Worm (Caenorhabditis elegans) whole organism, young adult: ENCODE measurements around the gene ndg-4.

Experiments
- B0035.1 ChIP-seq: sonication (generic microtip); optimal IDR thresholded peaks from 2 replicates; lab custom pipeline; 2016; ENCODE audit warnings: missing genetic modification characterization, mild to moderate bottlenecking, missing compliant biosample characterization, missing genotype, missing genetic modification reagents
- B0261.1 ChIP-seq: sonication (generic microtip); optimal IDR thresholded peaks from 2 replicates; lab custom pipeline; 2016; ENCODE audit warnings: mild to moderate bottlenecking, missing genetic modification characterization, moderate library complexity, missing compliant biosample characterization
- C06A6.2 ChIP-seq: fragments of 200-800 bp; sonication (Bioruptor generic); conservative IDR thresholded peaks from 2 replicates; pipeline ENCODE4 v1.3.6; 2022; ENCODE audit warnings: missing genetic modification characterization, missing compliant biosample characterization
- D2030.7 ChIP-seq: fragments of 200-800 bp; sonication (Bioruptor generic); IDR thresholded peaks from 2 replicates; pipeline ENCODE4 v1.3.6; 2022; ENCODE audit warnings: missing genetic modification reagents, missing genetic modification characterization, missing compliant biosample characterization
- F22D6.2 ChIP-seq: sonication (generic microtip); optimal IDR thresholded peaks from 2 replicates; lab custom pipeline; 2016; ENCODE audit warnings: mild to moderate bottlenecking, missing genetic modification characterization, missing compliant biosample characterization
- F33H1.4 ChIP-seq: fragments of 200-800 bp; sonication (Bioruptor generic); IDR thresholded peaks from 2 replicates; pipeline ENCODE4 v1.3.6; 2022; ENCODE audit warnings: missing genetic modification reagents, missing genetic modification characterization, missing compliant biosample characterization
- F39B2.1 ChIP-seq: fragments of 200-800 bp; sonication (Bioruptor generic); IDR thresholded peaks from 2 replicates; pipeline ENCODE4 v1.3.6; 2022; ENCODE audit warnings: missing genetic modification reagents, missing genetic modification characterization, missing compliant biosample characterization
- F49E8.2 ChIP-seq: sonication (generic microtip); optimal IDR thresholded peaks from 3 replicates; lab custom pipeline; 2017; ENCODE audit warnings: missing genetic modification characterization, mild to moderate bottlenecking, missing compliant biosample characterization, antibody characterized with exemption, moderate library complexity; ENCODE audit not compliant: insufficient read depth
- F57A8.1 ChIP-seq: fragments of 200-800 bp; sonication (Bioruptor generic); optimal IDR thresholded peaks from 2 replicates; lab custom pipeline; 2018; ENCODE audit warnings: mild to moderate bottlenecking, missing genetic modification characterization, moderate library complexity, missing compliant biosample characterization
- K12H6.12 ChIP-seq: fragments of 200-800 bp; sonication (Bioruptor generic); optimal IDR thresholded peaks from 2 replicates; lab custom pipeline; 2018; ENCODE audit warnings: mild to moderate bottlenecking, missing genetic modification characterization, missing compliant biosample characterization
- T07F8.4 ChIP-seq: sonication (generic microtip); optimal IDR thresholded peaks from 2 replicates; lab custom pipeline; 2016; ENCODE audit warnings: mild to moderate bottlenecking, missing genetic modification characterization, moderate library complexity, missing compliant biosample characterization
- T26A5.8 ChIP-seq: sonication (generic microtip); optimal IDR thresholded peaks from 2 replicates; lab custom pipeline; 2016; ENCODE audit warnings: missing genetic modification characterization, missing compliant biosample characterization
- Y56A3A.18 ChIP-seq: fragments of 200-800 bp; sonication (Bioruptor generic); IDR thresholded peaks from 2 replicates; pipeline ENCODE4 v1.3.6; 2022; ENCODE audit warnings: missing genetic modification reagents, missing genetic modification characterization, missing compliant biosample characterization
- Y79H2A.3 ChIP-seq: fragments of 200-800 bp; sonication (Bioruptor generic); conservative IDR thresholded peaks from 2 replicates; pipeline ENCODE4 v1.3.6; 2022; ENCODE audit warnings: missing genetic modification reagents, missing genetic modification characterization, missing compliant biosample characterization
- Y95B8A.8 ChIP-seq: fragments of 200-800 bp; sonication (Bioruptor generic); IDR thresholded peaks from 2 replicates; pipeline ENCODE4 v1.3.6; 2022; ENCODE audit warnings: missing genetic modification reagents, missing genetic modification characterization, missing compliant biosample characterization
- aptf-2 ChIP-seq: fragments of 200-800 bp; sonication (Bioruptor generic); conservative IDR thresholded peaks from 2 replicates; pipeline ENCODE4 v1.3.6; 2022; ENCODE audit warnings: missing genetic modification reagents, missing genetic modification characterization, missing compliant biosample characterization
- aptf-3 ChIP-seq: fragments of 200-800 bp; sonication (Bioruptor generic); IDR thresholded peaks from 2 replicates; pipeline ENCODE4 v1.3.6; 2022; ENCODE audit warnings: missing genetic modification characterization, missing compliant biosample characterization
- atf-7 ChIP-seq: sonication (generic microtip); optimal IDR thresholded peaks from 2 replicates; lab custom pipeline; 2017; ENCODE audit warnings: mild to moderate bottlenecking, missing genetic modification characterization, missing compliant biosample characterization
- athp-1 ChIP-seq: sonication (generic microtip); optimal IDR thresholded peaks from 2 replicates; lab custom pipeline; 2017; ENCODE audit warnings: mild to moderate bottlenecking, missing genetic modification characterization, missing compliant biosample characterization
- attf-5 ChIP-seq: fragments of 200-800 bp; sonication (Bioruptor generic); optimal IDR thresholded peaks from 2 replicates; lab custom pipeline; 2018; ENCODE audit warnings: mild to moderate bottlenecking, missing genetic modification characterization, missing compliant biosample characterization
- attf-6 ChIP-seq: fragments of 200-800 bp; sonication (Bioruptor generic); IDR thresholded peaks from 2 replicates; pipeline ENCODE4 v1.3.6; 2022; ENCODE audit warnings: missing genetic modification reagents, missing genetic modification characterization, missing compliant biosample characterization
- cebp-2 ChIP-seq: fragments of 200-800 bp; sonication (Bioruptor generic); IDR thresholded peaks from 2 replicates; pipeline ENCODE4 v1.3.6; 2022; ENCODE audit warnings: missing genetic modification characterization, missing compliant biosample characterization
- ceh-27 ChIP-seq: fragments of 200-800 bp; sonication (Bioruptor generic); optimal IDR thresholded peaks from 2 replicates; lab custom pipeline; 2018; ENCODE audit warnings: mild to moderate bottlenecking, missing genetic modification characterization, moderate library complexity, missing compliant biosample characterization
- ceh-79 ChIP-seq: sonication (generic microtip); optimal IDR thresholded peaks from 2 replicates; lab custom pipeline; 2017; ENCODE audit warnings: mild to moderate bottlenecking, missing genetic modification characterization, missing compliant biosample characterization
- ceh-91 ChIP-seq: fragments of 200-800 bp; sonication (Bioruptor generic); IDR thresholded peaks from 2 replicates; pipeline ENCODE4 v1.3.6; 2022; ENCODE audit warnings: missing genetic modification reagents, missing genetic modification characterization, missing compliant biosample characterization
- chd-7 ChIP-seq: sonication (generic microtip); optimal IDR thresholded peaks from 2 replicates; lab custom pipeline; 2016; ENCODE audit warnings: mild to moderate bottlenecking, missing genetic modification characterization, moderate library complexity, missing compliant biosample characterization
- die-1 ChIP-seq: sonication (generic microtip); optimal IDR thresholded peaks from 2 replicates; lab custom pipeline; 2016; ENCODE audit warnings: missing genotype, mild to moderate bottlenecking, missing genetic modification characterization, missing compliant biosample characterization
- ets-4 ChIP-seq: fragments of 200-800 bp; sonication (Bioruptor generic); optimal IDR thresholded peaks from 2 replicates; lab custom pipeline; 2018; ENCODE audit warnings: mild to moderate bottlenecking, missing genetic modification characterization, missing compliant biosample characterization
- gei-17 ChIP-seq: fragments of 200-800 bp; sonication (Bioruptor generic); optimal IDR thresholded peaks from 2 replicates; lab custom pipeline; 2018; ENCODE audit warnings: mild to moderate bottlenecking, missing genetic modification characterization, missing compliant biosample characterization
- him-1 ChIP-seq: sonication (generic microtip); optimal IDR thresholded peaks from 2 replicates; lab custom pipeline; 2016; ENCODE audit warnings: missing genotype, missing genetic modification reagents, missing genetic modification characterization, missing compliant biosample characterization
- lin-40 ChIP-seq: sonication (generic microtip); optimal IDR thresholded peaks from 2 replicates; lab custom pipeline; 2016; ENCODE audit warnings: missing genetic modification characterization, mild to moderate bottlenecking, missing compliant biosample characterization, missing genotype, missing genetic modification reagents
- mcd-1 ChIP-seq: fragments of 200-800 bp; sonication (Bioruptor generic); IDR thresholded peaks from 2 replicates; pipeline ENCODE4 v1.3.6; 2022; ENCODE audit warnings: missing genetic modification reagents, missing genetic modification characterization, missing compliant biosample characterization
- mel-28 ChIP-seq: sonication (generic microtip); optimal IDR thresholded peaks from 2 replicates; lab custom pipeline; 2016; ENCODE audit warnings: borderline replicate concordance, mild to moderate bottlenecking, missing genetic modification characterization, missing compliant biosample characterization
- nfyb-1 ChIP-seq: fragments of 200-800 bp; sonication (Bioruptor generic); IDR thresholded peaks from 2 replicates; pipeline ENCODE4 v1.3.6; 2022; ENCODE audit warnings: missing genetic modification reagents, missing genetic modification characterization, missing compliant biosample characterization
- nhr-120 ChIP-seq: fragments of 200-800 bp; sonication (Bioruptor generic); IDR thresholded peaks from 2 replicates; pipeline ENCODE4 v1.3.6; 2022; ENCODE audit warnings: missing genetic modification characterization, missing compliant biosample characterization
- pbrm-1 ChIP-seq: fragments of 200-800 bp; sonication (Bioruptor generic); IDR thresholded peaks from 2 replicates; pipeline ENCODE4 v1.3.6; 2022; ENCODE audit warnings: missing genetic modification reagents, missing genetic modification characterization, missing compliant biosample characterization
- rpc-1 ChIP-seq, 2 experiments: fragments of 150-350 bp in 1 of 2; sonication (generic microtip) in 1 of 2; optimal IDR thresholded peaks; 2 replicates each; lab custom pipeline; 2014 to 2018; ENCODE audit warnings: missing biosample characterization in 1 of 2, missing genetic modification characterization in 1 of 2, missing genetic modification reagents in 1 of 2, missing genotype in 1 of 2
- sea-2 ChIP-seq: fragments of 200-800 bp; sonication (Bioruptor generic); IDR thresholded peaks from 2 replicates; pipeline ENCODE4 v1.3.6; 2022; ENCODE audit warnings: missing genetic modification characterization, missing compliant biosample characterization
- tlf-1 ChIP-seq: fragments of 200-800 bp; sonication (Bioruptor generic); optimal IDR thresholded peaks from 2 replicates; lab custom pipeline; 2018; ENCODE audit warnings: mild to moderate bottlenecking, missing genetic modification characterization, missing compliant biosample characterization
- unc-130 ChIP-seq: sonication (generic microtip); optimal IDR thresholded peaks from 2 replicates; lab custom pipeline; 2016; ENCODE audit warnings: missing genetic modification reagents, missing genetic modification characterization, missing compliant biosample characterization
- xnd-1 ChIP-seq: sonication (generic microtip); optimal IDR thresholded peaks from 2 replicates; lab custom pipeline; 2016; ENCODE audit warnings: missing genotype, missing genetic modification reagents, missing genetic modification characterization, missing compliant biosample characterization
- zim-3 ChIP-seq: sonication (generic microtip); optimal IDR thresholded peaks from 2 replicates; lab custom pipeline; 2017; ENCODE audit warnings: mild to moderate bottlenecking, missing genetic modification characterization, moderate library complexity, missing compliant biosample characterization
- ztf-18 ChIP-seq: sonication (generic microtip); optimal IDR thresholded peaks from 2 replicates; lab custom pipeline; 2016; ENCODE audit warnings: missing genotype, mild to moderate bottlenecking, missing genetic modification characterization, missing compliant biosample characterization
- ztf-22 ChIP-seq: fragments of 200-800 bp; sonication (Bioruptor generic); optimal IDR thresholded peaks from 2 replicates; lab custom pipeline; 2018; ENCODE audit warnings: mild to moderate bottlenecking, missing genetic modification characterization, moderate library complexity, missing compliant biosample characterization
- ztf-26 ChIP-seq: sonication (generic microtip); optimal IDR thresholded peaks from 2 replicates; lab custom pipeline; 2017; ENCODE audit warnings: missing genetic modification characterization, missing compliant biosample characterization
- ztf-3 ChIP-seq: fragments of 200-800 bp; sonication (Bioruptor generic); optimal IDR thresholded peaks from 2 replicates; lab custom pipeline; 2018; ENCODE audit warnings: mild to moderate bottlenecking, missing genetic modification characterization, missing compliant biosample characterization

ndg-4 gene

ce11 chrIII:4474908-4475307 lies 7.7 kb upstream of the ndg-4 start, which contains the start of gene ifet-1:
TSS of gene ifet-1 (minus strand) at chrIII:4475150.
- TF ChIP-seq zim-3 (tag; lab: Kevin White, UChicago) (no peak), die-1 (tag; lab: Kevin White, UChicago) (no peak), Y56A3A.18 (peak; percentile 59; the same call in 1 of the 2 replicates), atf-7 (tag; lab: Kevin White, UChicago) (no peak)

DNA sequence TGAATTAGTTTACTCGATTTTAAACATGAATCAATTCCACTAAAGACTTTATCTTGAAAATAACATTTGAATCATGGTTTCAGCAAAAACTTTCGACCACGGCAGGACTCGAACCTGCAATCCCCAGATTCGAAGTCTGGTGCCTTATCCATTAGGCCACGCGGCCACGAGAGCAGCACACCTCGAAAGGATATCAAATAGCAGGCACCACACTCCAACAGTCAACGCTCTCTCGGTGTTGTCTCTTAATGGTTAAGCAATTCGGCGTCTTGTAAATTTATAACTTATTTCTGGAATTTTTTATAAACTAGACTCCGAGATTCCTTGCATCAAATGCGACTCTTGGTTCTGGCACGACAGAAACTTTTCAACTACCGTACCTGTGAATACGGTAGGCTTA lies 3.6 kb upstream of the ndg-4 start:
- TF ChIP-seq sea-2 (peak; percentile 64; the same call in 1 of the 2 replicates), gei-17 (no peak), C06A6.2 (GFP tag; lab: Robert Waterston, UW) (peak; percentile 73), T07F8.4 (peak; percentile 53), F39B2.1 (GFP tag; lab: Robert Waterston, UW) (no peak), chd-7 (peak; percentile 64), xnd-1 (tag; lab: Kevin White, UChicago) (peak; percentile 20), tlf-1 (GFP tag; lab: Kevin White, UChicago) (peak; percentile 13), F57A8.1 (GFP tag; lab: Kevin White, UChicago) (no peak), ceh-27 (GFP tag; lab: Kevin White, UChicago) (peak; percentile 67), D2030.7 (GFP tag; lab: Robert Waterston, UW) (peak; percentile 55), athp-1 (tag; lab: Kevin White, UChicago) (peak; percentile 54), aptf-2 (GFP tag; lab: Robert Waterston, UW) (no peak), attf-5 (GFP tag; lab: Kevin White, UChicago) (peak; percentile 52), him-1 (peak; percentile 97), F33H1.4 (GFP tag; lab: Robert Waterston, UW) (peak; percentile 58), B0035.1 (tag; lab: Kevin White, UChicago) (peak; percentile 80), nhr-120 (no peak), ztf-22 (GFP tag; lab: Kevin White, UChicago) (peak; percentile 48), attf-6 (0 out of 2 replicates have a peak, but pooled peaks have one; percentile 21), ets-4 (GFP tag; lab: Kevin White, UChicago) (no peak), pbrm-1 (GFP tag; lab: Robert Waterston, UW) (peak; percentile 84), B0261.1 (tag; lab: Kevin White, UChicago) (peak; percentile 93), ztf-26 (tag; lab: Kevin White, UChicago) (peak; percentile 66), F22D6.2 (tag; lab: Kevin White, UChicago) (no peak), Y56A3A.18 (peak; percentile 78; the same call in 1 of the 2 replicates), ztf-18 (tag; lab: Kevin White, UChicago) (peak; percentile 73), K12H6.12 (tag; lab: Kevin White, UChicago) (no peak), lin-40 (peak; percentile 74), T26A5.8 (peak; percentile 70), rpc-1 (optimal IDR thresholded peaks at IDR 0.05; lab: Kevin White, UChicago) (peak; percentile 89), rpc-1 (tag; optimal IDR thresholded peaks at IDR 0.05; lab: Kevin White, UChicago) (peak; percentile 90), ztf-3 (GFP tag; lab: Kevin White, UChicago) (no peak), nfyb-1 (GFP tag; lab: Robert Waterston, UW) (peak; percentile 84), aptf-3 (GFP tag; lab: Robert Waterston, UW) (0 out of 2 replicates have a peak, but pooled peaks have one; percentile 75), F49E8.2 (tag; lab: Kevin White, UChicago) (peak; percentile 75), Y79H2A.3 (GFP tag; lab: Robert Waterston, UW) (no peak), unc-130 (GFP tag; lab: Kevin White, UChicago) (peak; percentile 73), ceh-91 (GFP tag; lab: Robert Waterston, UW) (0 out of 2 replicates have a peak, but pooled peaks have one; percentile 20), mcd-1 (peak; percentile 70), mel-28 (tag; lab: Kevin White, UChicago) (no peak), atf-7 (tag; lab: Kevin White, UChicago) (peak; percentile 72), ceh-79 (tag; lab: Kevin White, UChicago) (peak; percentile 70), cebp-2 (GFP tag; lab: Robert Waterston, UW) (no peak), Y95B8A.8 (no peak)
